Worm (Caenorhabditis elegans) whole organism, L4/young adult: Measurements from ENCODE around the gene Y57A10C.10.
"Not testable (repeated sequence)": the region's sequence is repeated elsewhere in the genome, so short reads cannot be mapped to it uniquely, and the experiment has no call there.

Experiments used
- W03F9.2 ChIP-seq: fragments of 150-350 bp; optimal IDR thresholded peaks from 2 replicates; lab custom pipeline; 2014; ENCODE audit warnings: missing biosample characterization, missing genetic modification characterization
- dao-5 ChIP-seq: sonication (generic microtip); optimal IDR thresholded peaks from 2 replicates; lab custom pipeline; 2016; ENCODE audit warnings: missing genotype, missing genetic modification characterization, moderate library complexity, missing compliant biosample characterization
- him-1 ChIP-seq: sonication (generic microtip); optimal IDR thresholded peaks from 2 replicates; lab custom pipeline; 2016; ENCODE audit warnings: missing genotype, missing genetic modification reagents, missing genetic modification characterization, missing compliant biosample characterization

The Y57A10C.10 gene

DNA sequence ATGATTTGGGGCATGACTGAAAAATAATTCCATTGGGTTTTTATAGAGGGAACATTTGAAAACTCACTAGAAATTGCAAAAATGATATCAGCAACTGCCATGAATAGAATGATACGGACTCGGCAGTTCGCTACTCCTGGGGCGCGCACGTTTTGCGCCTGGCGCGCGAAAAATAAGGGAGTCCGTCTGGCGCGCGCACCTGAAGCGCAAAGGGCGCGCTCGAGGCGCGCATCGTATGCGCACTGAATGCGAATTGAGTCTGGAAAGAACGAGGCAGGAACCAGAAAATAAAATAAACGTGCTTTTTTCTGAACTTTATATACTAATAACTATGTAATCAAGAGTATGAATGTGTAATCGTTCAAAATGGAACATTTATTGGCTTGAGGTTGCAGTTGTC lies at the start of gene Y57A10C.10:
Gene Y57A10C.10 (minus strand): TSS at position 101 of the 400 bp plus-strand sequence.
- not testable (repeated sequence) for TF ChIP-seq W03F9.2, him-1, dao-5 (tag; lab: Kevin White, UChicago)

DNA sequence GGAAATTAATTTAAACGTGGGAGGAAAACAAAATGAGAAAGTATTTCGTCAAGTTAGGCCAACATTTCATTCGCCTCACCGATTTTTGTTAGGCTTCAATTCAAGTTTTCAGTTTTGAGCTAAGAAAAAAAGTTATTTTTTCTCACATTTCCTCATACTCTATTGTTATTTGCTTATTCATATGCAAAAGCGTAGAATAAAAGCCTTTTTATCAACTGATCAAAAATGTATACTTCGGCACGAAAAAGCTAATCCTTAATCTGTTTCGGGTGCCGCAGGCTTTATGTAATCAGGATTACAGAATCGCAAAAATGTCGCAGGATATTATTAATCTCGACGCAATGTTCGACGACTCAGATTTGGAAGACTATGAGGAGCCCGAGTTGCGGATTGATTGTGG lies 48.8 kb upstream of the Y57A10C.10 start, which contains the start of gene T21B4.15:
Gene T21B4.15 (plus strand): TSS at position 301 of the 400 bp plus-strand sequence.
- no peak for TF ChIP-seq W03F9.2 (tag; lab: Kevin White, UChicago)
- TF ChIP-seq dao-5 (tag; lab: Kevin White, UChicago), result no peak
- TF ChIP-seq him-1 (tag; lab: Kevin White, UChicago), result no peak

ce11 chrII:12488810-12489209 lies 47.7 kb upstream of the Y57A10C.10 start:
- TF ChIP-seq him-1 (tag; lab: Kevin White, UChicago) (no peak), dao-5 (tag; lab: Kevin White, UChicago) (no peak), W03F9.2 (tag; lab: Kevin White, UChicago) (no peak)

DNA sequence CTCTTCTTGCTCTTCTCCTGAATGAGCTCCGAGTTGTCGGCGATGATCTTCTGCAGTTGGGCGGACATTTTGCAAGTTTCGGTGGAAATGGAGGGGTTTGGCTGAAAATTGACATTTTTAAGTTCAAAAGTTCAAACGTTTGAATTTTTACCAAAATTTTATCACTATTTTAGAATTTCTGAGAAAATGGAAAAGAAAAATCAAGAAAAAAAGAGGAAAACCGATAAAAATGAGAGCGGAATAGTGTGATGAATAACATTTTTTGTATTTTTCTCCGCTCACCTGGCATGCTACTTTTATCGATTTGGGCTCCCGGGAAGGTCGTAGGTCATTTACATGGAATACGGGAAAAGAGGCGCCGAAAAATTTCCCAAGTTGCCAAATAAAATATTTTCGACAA lies 44.0 kb upstream of the Y57A10C.10 start, which contains the start of gene F15A4.10:
Gene F15A4.10 (minus strand): TSS at position 101 of the 400 bp plus-strand sequence.
- no peak for TF ChIP-seq dao-5 (tag; lab: Kevin White, UChicago)
- no peak for TF ChIP-seq W03F9.2 (tag; lab: Kevin White, UChicago)
- no peak for TF ChIP-seq him-1 (tag; lab: Kevin White, UChicago)

ce11 chrII:12482622-12483021 lies 41.6 kb upstream of the Y57A10C.10 start, which contains the start of gene fbxb-102:
TSS of gene fbxb-102 (plus strand) at chrII:12482922.
- no peak for TF ChIP-seq him-1 (tag; lab: Kevin White, UChicago)

- no peak for TF ChIP-seq W03F9.2 (tag; lab: Kevin White, UChicago)
- TF ChIP-seq dao-5 (tag; lab: Kevin White, UChicago), result no peak
Observed at ce11 chrII:12481645-12482044, 40.6 kb upstream of the Y57A10C.10 start.

ce11 chrII:12480811-12481210 lies 39.7 kb upstream of the Y57A10C.10 start, which contains the start of gene arrd-9:
TSS of gene arrd-9 (minus strand) at chrII:12480911.
- TF ChIP-seq dao-5 (tag; lab: Kevin White, UChicago), result no peak
- TF ChIP-seq him-1 (tag; lab: Kevin White, UChicago), result no peak
- TF ChIP-seq W03F9.2 (tag; lab: Kevin White, UChicago), result no peak

DNA sequence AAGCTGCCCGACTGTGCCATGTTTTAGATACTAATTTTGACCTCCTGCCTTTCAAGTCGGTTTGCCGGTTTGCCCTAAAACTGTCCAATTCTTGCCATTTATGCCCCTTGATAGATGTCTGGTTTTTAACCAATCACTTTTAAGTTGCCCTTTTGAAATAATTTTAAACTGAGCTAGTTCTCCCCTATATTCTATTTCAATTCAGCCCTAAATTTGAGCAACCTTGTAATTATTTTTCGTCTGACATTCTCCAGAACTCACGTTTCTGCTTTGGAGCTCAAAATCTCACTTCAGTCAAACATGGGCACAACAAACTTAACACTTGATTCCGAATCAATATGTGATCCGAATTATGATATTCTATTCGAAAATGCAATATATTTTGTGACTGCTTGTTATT lies 32.3 kb upstream of the Y57A10C.10 start, which contains the start of gene srg-17:
Gene srg-17 (plus strand): TSS at position 301 of the 400 bp plus-strand sequence.
- TF ChIP-seq W03F9.2 (tag; lab: Kevin White, UChicago) (no peak), dao-5 (tag; lab: Kevin White, UChicago) (no peak), him-1 (tag; lab: Kevin White, UChicago) (no peak)

- TF ChIP-seq him-1 (tag; lab: Kevin White, UChicago) (no peak), W03F9.2 (tag; lab: Kevin White, UChicago) (no peak)
Observed at ce11 chrII:12471138-12471855, 30.2 kb upstream of the Y57A10C.10 start, which contains the start of the genes F15A4.5 and phat-8. TSS of gene F15A4.5 (minus strand) at chrII:12471238. TSS of gene phat-8 (plus strand) at chrII:12471805.

DNA sequence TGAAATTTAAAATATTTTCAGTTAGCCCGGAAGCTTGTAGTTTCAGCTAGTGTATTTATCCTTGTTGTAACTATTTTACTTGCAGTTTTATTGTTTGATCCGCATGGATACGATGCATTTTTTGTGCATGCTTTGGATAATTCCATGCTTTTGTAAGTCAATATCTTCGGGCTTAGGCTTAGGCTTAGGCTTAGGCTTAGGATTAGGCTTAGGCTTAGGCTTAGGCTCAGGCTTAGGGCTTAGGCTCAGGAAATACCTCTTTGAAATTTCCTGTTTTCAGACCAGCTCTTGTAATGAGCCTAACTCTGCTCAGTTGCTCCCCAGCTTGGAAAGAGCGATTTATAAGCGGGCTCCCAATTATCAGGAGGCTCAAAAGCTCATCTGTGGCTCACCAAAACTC lies 26.0 kb upstream of the Y57A10C.10 start, which contains the start of gene srg-16:
Gene srg-16 (plus strand): TSS at position 87 of the 400 bp plus-strand sequence.
- TF ChIP-seq dao-5 (tag; lab: Kevin White, UChicago), result no peak
- TF ChIP-seq W03F9.2 (tag; lab: Kevin White, UChicago), result no peak
- TF ChIP-seq him-1 (tag; lab: Kevin White, UChicago), result no peak

ce11 chrII:12465557-12465956 lies 24.5 kb upstream of the Y57A10C.10 start, which contains the start of gene sre-37:
TSS of gene sre-37 (plus strand) at chrII:12465857.
- TF ChIP-seq him-1 (tag; lab: Kevin White, UChicago), result no peak

DNA sequence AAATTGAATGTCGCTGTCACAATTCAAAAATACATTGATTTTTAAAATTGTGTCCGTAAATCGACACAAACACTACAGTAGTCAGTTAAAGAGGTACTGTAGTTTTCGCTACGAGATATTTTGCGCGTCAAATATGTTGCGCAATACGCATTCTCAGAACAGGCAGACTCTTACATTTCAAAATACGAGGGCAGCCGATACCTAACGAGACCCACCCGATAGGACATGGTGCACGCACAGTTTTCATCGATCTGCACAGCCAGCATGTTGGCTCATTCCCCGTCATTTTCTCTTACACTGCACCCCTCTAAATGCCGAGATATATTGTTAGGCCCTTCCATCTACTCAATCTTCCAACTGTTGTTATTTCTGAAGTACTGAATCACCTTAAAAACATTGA lies 21.2 kb upstream of the Y57A10C.10 start, which contains the start of gene F15A4.2:
Gene F15A4.2 (plus strand): TSS at position 301 of the 400 bp plus-strand sequence.
- TF ChIP-seq dao-5 (tag; lab: Kevin White, UChicago) (no peak), W03F9.2 (tag; lab: Kevin White, UChicago) (no peak), him-1 (tag; lab: Kevin White, UChicago) (no peak)

DNA sequence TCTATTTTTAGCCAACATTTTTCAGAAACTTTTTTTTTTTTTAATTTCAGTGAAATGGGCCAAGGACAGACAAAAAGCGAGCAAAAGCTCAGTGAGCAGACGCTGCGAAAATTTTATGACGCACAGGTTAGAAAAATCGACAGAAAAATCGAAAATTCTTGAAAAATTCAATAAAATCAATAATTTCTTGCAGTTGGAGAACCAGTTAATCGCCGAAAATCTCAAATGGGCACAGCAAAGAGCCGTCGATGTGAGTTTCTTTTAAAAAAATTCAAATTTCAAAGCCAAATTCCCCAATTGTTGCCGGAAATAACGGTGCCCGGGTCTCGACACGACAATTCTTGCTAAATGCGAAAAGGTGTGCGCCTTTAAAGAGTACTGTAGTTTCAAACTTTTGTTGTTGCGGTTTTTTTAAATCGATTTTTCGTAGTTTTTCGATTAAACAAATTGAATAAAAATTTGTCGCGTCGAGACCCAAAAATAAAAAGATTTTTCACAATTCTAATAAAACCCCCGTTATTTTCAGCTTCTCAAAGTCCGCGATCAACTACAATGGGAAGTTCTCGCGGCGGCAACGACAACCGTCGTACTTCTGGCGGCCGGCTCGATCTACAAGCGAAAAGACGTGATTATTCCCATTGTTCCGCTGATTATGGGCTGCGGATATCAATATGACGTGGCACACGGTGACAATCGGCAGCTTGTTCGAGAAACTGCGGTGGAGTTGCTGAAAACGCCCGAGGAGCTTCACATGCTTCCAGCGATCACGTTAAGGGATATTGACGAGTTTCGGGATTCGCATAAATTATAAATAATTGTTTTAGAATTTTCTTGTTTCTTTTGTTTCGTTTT lies 19.8 kb upstream of the Y57A10C.10 start, which contains the start of gene tag-280:
Gene tag-280 (plus strand): TSS at position 51 of the 852 bp plus-strand sequence.
- no peak for TF ChIP-seq W03F9.2 (tag; lab: Kevin White, UChicago)
- no peak for TF ChIP-seq him-1 (tag; lab: Kevin White, UChicago)
- TF ChIP-seq dao-5 (tag; lab: Kevin White, UChicago), result no peak
